Worm (Caenorhabditis elegans) whole organism, mixed stage, embryonic: Measurements from ENCODE around the gene tbb-1.
A peak's percentile ranks its signal among the peaks of the same experiment; 100 is the strongest.
"Not testable (repeated sequence)": the region's sequence is repeated elsewhere in the genome, so short reads cannot be mapped to it uniquely, and the experiment has no call there.

ENCODE experiments used
- M03D4.4 ChIP-seq: sonication (generic microtip); optimal IDR thresholded peaks from 2 replicates; lab custom pipeline; 2017; ENCODE audit warnings: mild to moderate bottlenecking, missing genetic modification characterization, missing compliant biosample characterization
- bed-3 ChIP-seq: fragments of 200-800 bp; sonication (Bioruptor generic); optimal IDR thresholded peaks from 3 replicates; lab custom pipeline; 2018; ENCODE audit warnings: mild to moderate bottlenecking, missing genetic modification characterization, moderate library complexity, missing compliant biosample characterization
- blmp-1 ChIP-seq: fragments of 150-350 bp; optimal IDR thresholded peaks from 2 replicates; lab custom pipeline; 2014; ENCODE audit warnings: missing biosample characterization, missing genetic modification characterization
- ceh-39 ChIP-seq: fragments of 150-350 bp; optimal IDR thresholded peaks from 2 replicates; lab custom pipeline; 2014; ENCODE audit warnings: missing biosample characterization, missing genetic modification characterization
- ceh-43 ChIP-seq: fragments of 200-800 bp; sonication (Bioruptor generic); optimal IDR thresholded peaks from 2 replicates; lab custom pipeline; 2018; ENCODE audit warnings: mild to moderate bottlenecking, missing genetic modification characterization, moderate library complexity, missing compliant biosample characterization
- ceh-83 ChIP-seq: fragments of 200-800 bp; sonication (Bioruptor generic); optimal IDR thresholded peaks from 2 replicates; lab custom pipeline; 2018; ENCODE audit warnings: mild to moderate bottlenecking, missing genetic modification characterization, missing compliant biosample characterization
- ces-1 ChIP-seq: fragments of 150-350 bp; optimal IDR thresholded peaks from 2 replicates; lab custom pipeline; 2014; ENCODE audit warnings: missing biosample characterization, missing genetic modification reagents, missing genetic modification characterization
- cnd-1 ChIP-seq: fragments of 200-800 bp; sonication (Bioruptor generic); optimal IDR thresholded peaks from 2 replicates; lab custom pipeline; 2018; ENCODE audit warnings: mild to moderate bottlenecking, missing genetic modification characterization, missing compliant biosample characterization
- drap-1 ChIP-seq: fragments of 200-800 bp; sonication (Bioruptor generic); optimal IDR thresholded peaks from 3 replicates; lab custom pipeline; 2018; ENCODE audit warnings: mild to moderate bottlenecking, missing genetic modification characterization, missing compliant biosample characterization
- elt-1 ChIP-seq: sonication (generic microtip); optimal IDR thresholded peaks from 2 replicates; lab custom pipeline; 2017; ENCODE audit warnings: missing genetic modification characterization, mild to moderate bottlenecking, missing compliant biosample characterization, antibody characterized with exemption, moderate library complexity, borderline replicate concordance; ENCODE audit not compliant: insufficient read depth
- elt-3 ChIP-seq: fragments of 150-350 bp; optimal IDR thresholded peaks from 2 replicates; lab custom pipeline; 2014; ENCODE audit warnings: missing biosample characterization, missing genetic modification characterization
- flh-1 ChIP-seq: fragments of 200-800 bp; sonication (Bioruptor generic); optimal IDR thresholded peaks from 2 replicates; lab custom pipeline; 2018; ENCODE audit warnings: mild to moderate bottlenecking, missing genetic modification characterization, moderate library complexity, missing compliant biosample characterization
- ham-2 ChIP-seq: fragments of 200-800 bp; sonication (Bioruptor generic); optimal IDR thresholded peaks from 2 replicates; lab custom pipeline; 2018; ENCODE audit warnings: mild to moderate bottlenecking, missing genetic modification characterization, missing compliant biosample characterization
- hlh-1 ChIP-seq: fragments of 150-350 bp; optimal IDR thresholded peaks from 2 replicates; lab custom pipeline; 2014; ENCODE audit warnings: missing biosample characterization, missing genetic modification reagents, missing genetic modification characterization
- lin-13 ChIP-seq: fragments of 150-350 bp; optimal IDR thresholded peaks from 2 replicates; lab custom pipeline; 2014; ENCODE audit warnings: missing biosample characterization, missing genetic modification characterization
- lin-32 ChIP-seq: fragments of 200-800 bp; sonication (Bioruptor generic); optimal IDR thresholded peaks from 2 replicates; lab custom pipeline; 2018; ENCODE audit warnings: mild to moderate bottlenecking, missing genetic modification characterization, missing compliant biosample characterization
- lsy-2 ChIP-seq: fragments of 150-350 bp; optimal IDR thresholded peaks from 2 replicates; lab custom pipeline; 2014; ENCODE audit warnings: missing biosample characterization, missing genetic modification characterization
- mep-1 ChIP-seq: fragments of 150-350 bp; optimal IDR thresholded peaks from 2 replicates; lab custom pipeline; 2017; ENCODE audit warnings: missing biosample characterization, missing genetic modification reagents, missing genetic modification characterization, inconsistent platforms
- mls-2 ChIP-seq: sonication (generic microtip); optimal IDR thresholded peaks from 2 replicates; lab custom pipeline; 2016; ENCODE audit warnings: mild to moderate bottlenecking, missing genetic modification characterization, moderate library complexity, missing compliant biosample characterization
- nhr-12 ChIP-seq: fragments of 150-350 bp; optimal IDR thresholded peaks from 2 replicates; lab custom pipeline; 2014; ENCODE audit warnings: missing biosample characterization, missing genetic modification characterization
- nhr-2 ChIP-seq: fragments of 150-350 bp; optimal IDR thresholded peaks from 2 replicates; lab custom pipeline; 2014; ENCODE audit warnings: missing biosample characterization, missing genetic modification characterization
- nhr-237 ChIP-seq: fragments of 150-350 bp; optimal IDR thresholded peaks from 2 replicates; lab custom pipeline; 2014; ENCODE audit warnings: missing biosample characterization, missing genetic modification characterization
- nhr-28 ChIP-seq: fragments of 150-350 bp; optimal IDR thresholded peaks from 2 replicates; lab custom pipeline; 2014; ENCODE audit warnings: missing biosample characterization, missing genetic modification characterization
- nhr-76 ChIP-seq: sonication (generic microtip); optimal IDR thresholded peaks from 2 replicates; lab custom pipeline; 2017; ENCODE audit warnings: missing biosample characterization, missing genetic modification characterization
- pha-4 ChIP-seq: fragments of 150-350 bp; optimal IDR thresholded peaks from 2 replicates; lab custom pipeline; 2018; ENCODE audit warnings: missing biosample characterization, missing genetic modification reagents, missing genetic modification characterization
- snpc-4 ChIP-seq: fragments of 150-350 bp; optimal IDR thresholded peaks from 2 replicates; lab custom pipeline; 2014; ENCODE audit warnings: missing biosample characterization, missing genetic modification characterization
- sptf-1 ChIP-seq: sonication (generic microtip); optimal IDR thresholded peaks from 2 replicates; lab custom pipeline; 2017; ENCODE audit warnings: mild to moderate bottlenecking, missing genetic modification characterization, moderate library complexity, missing compliant biosample characterization
- tbx-8 ChIP-seq: fragments of 200-800 bp; sonication (Bioruptor generic); optimal IDR thresholded peaks from 2 replicates; lab custom pipeline; 2018; ENCODE audit warnings: mild to moderate bottlenecking, missing genetic modification characterization, moderate library complexity, missing compliant biosample characterization
- unc-120 ChIP-seq: sonication (generic microtip); optimal IDR thresholded peaks from 2 replicates; lab custom pipeline; 2017; ENCODE audit warnings: missing genetic modification characterization, missing compliant biosample characterization; ENCODE audit not compliant: poor library complexity, severe bottlenecking
- unc-39 ChIP-seq: fragments of 150-350 bp; optimal IDR thresholded peaks from 2 replicates; lab custom pipeline; 2014; ENCODE audit warnings: missing biosample characterization, missing genetic modification characterization
- unc-62 ChIP-seq: fragments of 150-350 bp; optimal IDR thresholded peaks from 2 replicates; lab custom pipeline; 2014; ENCODE audit warnings: missing biosample characterization, missing genetic modification reagents, missing genetic modification characterization
- zip-8 ChIP-seq: fragments of 150-350 bp; optimal IDR thresholded peaks from 2 replicates; lab custom pipeline; 2014; ENCODE audit warnings: missing biosample characterization, missing genetic modification characterization
- ztf-11 ChIP-seq: fragments of 150-350 bp; optimal IDR thresholded peaks from 2 replicates; lab custom pipeline; 2014; ENCODE audit warnings: missing biosample characterization, missing genetic modification characterization

tbb-1 gene

DNA sequence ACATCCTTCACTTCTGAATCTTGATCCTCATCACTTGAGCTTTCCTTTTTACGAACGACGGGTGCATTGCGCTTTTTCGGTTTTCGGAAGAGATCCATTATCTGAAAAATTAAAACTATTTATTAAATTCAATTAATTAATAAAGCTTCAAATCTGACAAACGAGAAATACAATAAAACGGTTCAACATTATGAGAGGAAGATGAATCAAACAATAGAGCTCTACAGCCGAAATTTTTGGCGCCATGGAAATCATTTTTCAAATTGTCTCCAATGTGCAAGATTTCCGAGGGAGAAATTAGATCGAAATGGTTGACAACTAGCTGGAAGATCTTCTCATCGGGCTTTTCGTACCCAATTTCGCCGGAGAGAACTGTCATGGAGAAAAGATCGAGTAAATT, 15.3 kb upstream of the tbb-1 start, which contains the start of gene rnf-113:
Gene rnf-113, minus strand, starts transcription at position 101 of the 400 bp plus-strand sequence.
- no peak for TF ChIP-seq nhr-12 (tag; lab: Kevin White, UChicago)
- TF ChIP-seq ztf-11 (tag; lab: Kevin White, UChicago): no peak
- no peak for TF ChIP-seq unc-62 (GFP tag; lab: Kevin White, UChicago)
- no peak for TF ChIP-seq elt-1
- no peak for TF ChIP-seq lsy-2 (tag; lab: Kevin White, UChicago)

DNA sequence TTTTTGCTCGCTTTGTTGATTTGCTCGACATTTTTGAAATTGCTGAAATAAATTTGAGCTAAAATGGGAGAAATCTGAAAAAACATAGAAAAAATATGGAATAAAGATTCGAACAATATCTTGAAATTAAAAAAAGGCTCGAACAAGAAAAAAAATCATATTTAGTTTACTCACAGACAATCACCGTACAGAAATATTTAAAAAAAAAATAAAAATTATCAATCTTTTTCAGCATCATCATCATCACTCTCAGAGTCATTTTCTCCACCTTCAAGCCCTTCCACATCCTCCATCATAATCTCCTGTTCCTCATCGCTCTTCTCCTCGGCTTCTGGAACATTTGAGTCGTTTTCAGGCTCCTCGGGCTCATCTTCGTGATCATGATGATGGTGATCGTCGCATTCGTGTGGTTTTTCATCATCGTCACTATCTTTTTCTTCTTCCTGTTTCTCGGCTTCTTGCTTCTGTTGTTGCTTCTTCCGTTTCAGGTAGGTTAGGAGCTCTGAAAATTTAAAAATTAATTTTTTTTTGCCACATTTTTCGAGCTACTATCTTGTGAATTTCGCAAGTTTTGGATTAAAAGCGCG, 13.3 kb upstream of the tbb-1 start, which contains the start of gene hpl-2:
Gene hpl-2, minus strand, starts transcription at position 51 of the 587 bp plus-strand sequence.
- no peak for TF ChIP-seq elt-1
- no peak for TF ChIP-seq nhr-12 (tag; lab: Kevin White, UChicago)
- TF ChIP-seq unc-39 (tag; lab: Kevin White, UChicago): no peak
- no peak for TF ChIP-seq tbx-8 (GFP tag; lab: Kevin White, UChicago)
- no peak for TF ChIP-seq zip-8
- TF ChIP-seq ceh-43 (GFP tag; lab: Kevin White, UChicago): no peak

DNA sequence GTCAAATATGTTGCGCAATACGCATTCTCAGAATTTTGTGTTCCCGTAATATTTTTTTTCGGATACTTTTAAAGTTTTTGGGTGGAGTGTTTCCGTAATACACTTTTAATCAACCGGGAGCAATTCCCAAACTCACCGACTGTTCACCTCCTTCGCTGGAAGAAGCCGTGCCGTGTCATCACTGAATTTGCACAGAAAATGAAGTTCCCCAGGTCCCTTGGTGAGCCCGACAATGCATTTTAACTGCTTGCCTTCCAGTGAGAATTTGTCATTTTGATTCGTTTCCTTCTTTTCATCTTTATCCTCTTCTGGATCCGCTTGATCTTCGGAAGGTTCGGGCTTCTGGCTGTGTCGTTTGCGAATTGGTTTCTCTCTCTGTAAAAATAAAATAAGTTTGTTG, 12.1 kb upstream of the tbb-1 start:
- no peak for TF ChIP-seq hlh-1 (tag; lab: Kevin White, UChicago)

DNA sequence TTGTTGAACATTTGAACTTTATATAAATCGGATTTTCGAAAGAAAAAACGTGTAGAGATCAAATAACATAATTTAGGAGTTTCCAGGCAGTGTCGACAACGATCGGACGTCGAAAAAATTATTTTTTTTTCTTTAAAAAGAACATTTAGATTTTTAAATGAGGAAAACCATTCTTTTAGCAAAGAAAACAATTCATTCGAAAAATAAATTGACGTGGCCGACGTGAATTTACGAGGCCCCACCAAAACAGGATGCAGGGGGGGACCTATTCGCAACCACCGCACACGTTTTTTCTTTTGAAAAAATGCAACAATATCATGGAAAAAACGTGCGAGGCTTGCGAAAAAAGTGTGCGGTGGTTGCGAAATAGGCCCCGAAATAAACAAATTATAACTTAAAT, 7.8 kb upstream of the tbb-1 start, which contains the start of gene enu-3.6:
Gene enu-3.6, plus strand, starts transcription at position 392 of the 400 bp plus-strand sequence.
- not testable (repeated sequence) for TF ChIP-seq nhr-2; elt-1; blmp-1 (tag; lab: Kevin White, UChicago)

DNA sequence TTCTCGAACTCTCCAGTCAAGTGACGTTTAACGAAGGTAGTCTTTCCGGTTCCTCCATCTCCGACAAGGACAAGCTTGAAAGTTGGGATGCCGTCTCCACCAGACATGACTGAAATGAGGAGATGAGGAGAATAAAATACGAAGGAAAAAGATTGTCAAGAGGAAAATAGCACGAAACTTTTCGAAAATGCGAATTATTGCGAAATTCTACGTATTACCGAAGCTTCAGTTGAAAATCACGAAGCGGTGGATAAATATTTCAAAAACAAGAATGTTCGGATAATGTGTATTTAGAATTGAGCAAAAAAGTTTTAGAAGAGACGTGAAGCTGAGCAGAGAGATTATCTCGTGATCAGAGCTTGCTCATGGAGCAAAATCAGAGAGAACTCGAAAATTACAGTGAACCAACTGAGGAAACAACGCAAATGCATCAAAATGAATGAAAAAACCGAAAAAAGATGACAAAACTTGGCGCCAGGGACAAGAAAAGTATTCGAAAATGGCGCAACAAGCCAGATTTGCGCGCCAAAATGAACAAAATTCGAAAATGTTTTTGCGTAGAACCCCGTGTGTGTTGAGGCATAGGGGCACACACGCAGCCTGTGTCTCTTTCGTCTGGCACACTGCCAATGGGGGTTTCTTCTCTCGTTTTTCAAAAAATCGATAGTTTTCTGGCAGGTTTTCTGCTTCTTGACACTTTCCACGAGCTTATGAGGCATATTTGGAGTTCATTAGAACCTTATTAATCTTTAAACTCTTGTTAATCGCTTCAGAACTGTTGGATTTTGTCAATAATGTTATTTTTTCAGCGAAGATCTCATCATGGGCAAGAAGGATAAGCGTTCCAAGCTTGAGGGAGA, 5.6 kb upstream of the tbb-1 start, which contains the start of the genes ran-1 and dkc-1:
Gene ran-1, minus strand, starts transcription at position 109 of the 860 bp plus-strand sequence.
Gene dkc-1, plus strand, starts transcription at position 810 of the 860 bp plus-strand sequence.
- no peak for TF ChIP-seq snpc-4 (tag; lab: Kevin White, UChicago)
- peak; percentile 32 for TF ChIP-seq lin-13 (tag; lab: Kevin White, UChicago)
- TF ChIP-seq ces-1 (GFP tag; lab: Kevin White, UChicago): peak; percentile 23
- peak; percentile 56 for TF ChIP-seq sptf-1 (tag; lab: Kevin White, UChicago)
- TF ChIP-seq ceh-83: peak; percentile 13
- no peak for TF ChIP-seq nhr-76
- TF ChIP-seq mls-2: no peak
- TF ChIP-seq lin-32 (GFP tag; lab: Kevin White, UChicago): no peak
- TF ChIP-seq unc-120 (tag; lab: Kevin White, UChicago): peak; percentile 64
- no peak for TF ChIP-seq unc-39 (tag; lab: Kevin White, UChicago)
- TF ChIP-seq ham-2 (GFP tag; lab: Kevin White, UChicago): no peak
- no peak for TF ChIP-seq elt-3 (tag; lab: Kevin White, UChicago)
- TF ChIP-seq nhr-2: no peak
- no peak for TF ChIP-seq drap-1 (GFP tag; lab: Kevin White, UChicago)
- peak; percentile 55 for TF ChIP-seq lsy-2 (tag; lab: Kevin White, UChicago)
- TF ChIP-seq mep-1 (tag; lab: Kevin White, UChicago): peak; percentile 96
- TF ChIP-seq flh-1 (GFP tag; lab: Kevin White, UChicago): no peak
- TF ChIP-seq nhr-28: no peak
- peak; percentile 10 for TF ChIP-seq M03D4.4 (tag; lab: Kevin White, UChicago)
- no peak for TF ChIP-seq unc-62 (GFP tag; lab: Kevin White, UChicago)
- TF ChIP-seq ceh-39: peak; percentile 80
- no peak for TF ChIP-seq ztf-11 (tag; lab: Kevin White, UChicago)
- no peak for TF ChIP-seq bed-3 (GFP tag; lab: Kevin White, UChicago)
- TF ChIP-seq nhr-237 (tag; lab: Kevin White, UChicago): peak; percentile 45
- no peak for TF ChIP-seq cnd-1 (tag; lab: Kevin White, UChicago)
- peak; percentile 64 for TF ChIP-seq pha-4
